ENCODE assay signal across 1 fruit fly cellular context in genomic region chr2L:11271622-11272282, dm6.
TF ChIP-seq lines count a peak whose summit lies in the region.

No protein-coding gene starts in this region.

TF ChIP-seq in whole organism, embryonic, 481 proteins besides CTCF, POLR2A, EP300 and RAD21 (continued from another document):
- TF ChIP-seq vnd (GFP tag; IDR thresholded peaks at IDR 0.05; lab: Robert Waterston, UW; ENCODE audit: partially characterized antibody): no peak
- TF ChIP-seq caup (GFP tag; optimal IDR thresholded peaks at IDR 0.05; lab: Kevin White, UChicago; ENCODE audit: severe bottlenecking): peak; percentile 51
- TF ChIP-seq B-H2 (GFP tag; optimal IDR thresholded peaks at IDR 0.05; lab: Kevin White, UChicago): peak; percentile 38
- TF ChIP-seq CG17385 (GFP tag; optimal IDR thresholded peaks at IDR 0.05; lab: Kevin White, UChicago): peak; percentile 11
- TF ChIP-seq CG18476 (GFP tag; optimal IDR thresholded peaks at IDR 0.05; lab: Kevin White, UChicago): no peak
- TF ChIP-seq D19B (GFP tag; optimal IDR thresholded peaks at IDR 0.05; lab: Kevin White, UChicago): no peak
- no peak for TF ChIP-seq Oli (tag; optimal IDR thresholded peaks at IDR 0.05; lab: Kevin White, UChicago)
- TF ChIP-seq zfh2 (GFP tag; optimal IDR thresholded peaks at IDR 0.05; lab: Kevin White, UChicago): no peak
- no peak for TF ChIP-seq eve (GFP tag; optimal IDR thresholded peaks at IDR 0.05; lab: Kevin White, UChicago)
- no peak for TF ChIP-seq chm (GFP tag; IDR thresholded peaks at IDR 0.05; lab: Robert Waterston, UW)
- TF ChIP-seq CG12155 (GFP tag; optimal IDR thresholded peaks at IDR 0.05; lab: Kevin White, UChicago): no peak
- no peak for TF ChIP-seq Kr (GFP tag; optimal IDR thresholded peaks at IDR 0.05; lab: Kevin White, UChicago)
- no peak for TF ChIP-seq CG10462 (GFP tag; optimal IDR thresholded peaks at IDR 0.05; lab: Kevin White, UChicago)
- TF ChIP-seq PHDP (tag; optimal IDR thresholded peaks at IDR 0.05; lab: Kevin White, UChicago): no peak
- peak; percentile 57; the same call in 1 of the 2 replicates for TF ChIP-seq CG32532 (GFP tag; IDR thresholded peaks at IDR 0.05; lab: Robert Waterston, UW)
- TF ChIP-seq CG14441 (GFP tag; IDR thresholded peaks at IDR 0.05; lab: Robert Waterston, UW): no peak
- TF ChIP-seq CG8944 (GFP tag; optimal IDR thresholded peaks at IDR 0.05; lab: Kevin White, UChicago): no peak
- peak; percentile 38; the same call in 1 of the 2 replicates for TF ChIP-seq CG9932 (GFP tag; IDR thresholded peaks at IDR 0.05; lab: Robert Waterston, UW)
- no peak for TF ChIP-seq Ptx1 (GFP tag; IDR thresholded peaks at IDR 0.05; lab: Robert Waterston, UW)
- TF ChIP-seq CG8388 (GFP tag; optimal IDR thresholded peaks at IDR 0.05; lab: Kevin White, UChicago): no peak
- no peak for TF ChIP-seq cg (GFP tag; optimal IDR thresholded peaks at IDR 0.05; lab: Kevin White, UChicago)
- no peak for TF ChIP-seq chif (GFP tag; optimal IDR thresholded peaks at IDR 0.05; lab: Kevin White, UChicago)
- TF ChIP-seq gro (GFP tag; optimal IDR thresholded peaks at IDR 0.05; lab: Kevin White, UChicago): peak; percentile 38
- TF ChIP-seq dati (GFP tag; IDR thresholded peaks at IDR 0.05; lab: Robert Waterston, UW): no peak
- TF ChIP-seq onecut (GFP tag; IDR thresholded peaks at IDR 0.05; lab: Robert Waterston, UW): no peak
- TF ChIP-seq z (GFP tag; IDR thresholded peaks at IDR 0.05; lab: Robert Waterston, UW): 0 out of 3 replicates have a peak, but pooled peaks have one; percentile 47
- no peak for TF ChIP-seq CG8924 (tag; optimal IDR thresholded peaks at IDR 0.05; lab: Kevin White, UChicago)
- peak; percentile 64 for TF ChIP-seq CG13894 (tag; optimal IDR thresholded peaks at IDR 0.05; lab: Kevin White, UChicago)
- no peak for TF ChIP-seq ind (GFP tag; optimal IDR thresholded peaks at IDR 0.05; lab: Kevin White, UChicago)
- TF ChIP-seq sisA (GFP tag; IDR thresholded peaks at IDR 0.05; lab: Robert Waterston, UW): no peak
- TF ChIP-seq wor (GFP tag; IDR thresholded peaks at IDR 0.05; lab: Robert Waterston, UW): no peak
- TF ChIP-seq CG10654 (GFP tag; optimal IDR thresholded peaks at IDR 0.05; lab: Kevin White, UChicago): no peak
- peak; percentile 88 for TF ChIP-seq rib (GFP tag; IDR thresholded peaks at IDR 0.05; lab: Robert Waterston, UW)
- TF ChIP-seq CG12219 (GFP tag; optimal IDR thresholded peaks at IDR 0.05; lab: Kevin White, UChicago): no peak
- peak; percentile 55; the same call in 1 of the 3 replicates for TF ChIP-seq Dbx (GFP tag; IDR thresholded peaks at IDR 0.05; lab: Robert Waterston, UW)
- TF ChIP-seq crol (GFP tag; IDR thresholded peaks at IDR 0.05; lab: Robert Waterston, UW): peak; percentile 85
- no peak for TF ChIP-seq CG3847 (GFP tag; IDR thresholded peaks at IDR 0.05; lab: Robert Waterston, UW)
- TF ChIP-seq CG10979 (tag; optimal IDR thresholded peaks at IDR 0.05; lab: Kevin White, UChicago): no peak
- TF ChIP-seq CG30431 (GFP tag; optimal IDR thresholded peaks at IDR 0.05; lab: Kevin White, UChicago): no peak
- peak; percentile 82 for TF ChIP-seq exex (tag; optimal IDR thresholded peaks at IDR 0.05; lab: Kevin White, UChicago)
- TF ChIP-seq sens-2 (GFP tag; IDR thresholded peaks at IDR 0.05; lab: Robert Waterston, UW): no peak
- TF ChIP-seq CG15514 (GFP tag; optimal IDR thresholded peaks at IDR 0.05; lab: Kevin White, UChicago): peak; percentile 82
- no peak for TF ChIP-seq dmrt99B (tag; optimal IDR thresholded peaks at IDR 0.05; lab: Kevin White, UChicago)
- TF ChIP-seq fd102C (GFP tag; optimal IDR thresholded peaks at IDR 0.05; lab: Kevin White, UChicago): no peak
- TF ChIP-seq zen (tag; optimal IDR thresholded peaks at IDR 0.05; lab: Kevin White, UChicago): no peak
- TF ChIP-seq vvl (GFP tag; IDR thresholded peaks at IDR 0.05; lab: Robert Waterston, UW): peak; percentile 61; the same call in 1 of the 2 replicates
- TF ChIP-seq CG17361 (GFP tag; IDR thresholded peaks at IDR 0.05; lab: Robert Waterston, UW): no peak
- no peak for TF ChIP-seq peb (GFP tag; IDR thresholded peaks at IDR 0.05; lab: Robert Waterston, UW)
- no peak for TF ChIP-seq tgo (GFP tag; IDR thresholded peaks at IDR 0.05; lab: Robert Waterston, UW)
- TF ChIP-seq bsh (GFP tag; optimal IDR thresholded peaks at IDR 0.05; lab: Kevin White, UChicago): no peak
- no peak for TF ChIP-seq Neu2 (GFP tag; optimal IDR thresholded peaks at IDR 0.05; lab: Kevin White, UChicago; ENCODE audit: borderline replicate concordance)
- TF ChIP-seq CG2199 (GFP tag; IDR thresholded peaks at IDR 0.05; lab: Robert Waterston, UW): no peak
- TF ChIP-seq Med (GFP tag; lab: Kevin White, UChicago): peak; percentile 85
- no peak for TF ChIP-seq Lhr (GFP tag; optimal IDR thresholded peaks at IDR 0.05; lab: Kevin White, UChicago)
- TF ChIP-seq MESR4 (GFP tag; optimal IDR thresholded peaks at IDR 0.05; lab: Kevin White, UChicago): no peak
- peak; percentile 96 for TF ChIP-seq cwo (GFP tag; optimal IDR thresholded peaks at IDR 0.05; lab: Kevin White, UChicago)
- no peak for TF ChIP-seq CG7839 (tag; optimal IDR thresholded peaks at IDR 0.05; lab: Kevin White, UChicago)
- no peak for TF ChIP-seq CG4617 (GFP tag; optimal IDR thresholded peaks at IDR 0.05; lab: Kevin White, UChicago; ENCODE audit: borderline replicate concordance)
- no peak for TF ChIP-seq CG14860 (GFP tag; IDR thresholded peaks at IDR 0.05; lab: Robert Waterston, UW; ENCODE audit: partially characterized antibody)
- no peak for TF ChIP-seq Abd-B (GFP tag; optimal IDR thresholded peaks at IDR 0.05; lab: Kevin White, UChicago)
- TF ChIP-seq Scr (GFP tag; IDR thresholded peaks at IDR 0.05; lab: Robert Waterston, UW; ENCODE audit: partially characterized antibody): no peak; the same call in 1 of the 2 replicates
- no peak for TF ChIP-seq fd96Cb (tag; optimal IDR thresholded peaks at IDR 0.05; lab: Kevin White, UChicago)
- no peak for TF ChIP-seq scrt (GFP tag; optimal IDR thresholded peaks at IDR 0.05; lab: Kevin White, UChicago)
- TF ChIP-seq BtbVII (GFP tag; optimal IDR thresholded peaks at IDR 0.05; lab: Kevin White, UChicago): peak; percentile 86
- peak; percentile 43; the same call in 1 of the 2 replicates for TF ChIP-seq CG14014 (GFP tag; IDR thresholded peaks at IDR 0.05; lab: Robert Waterston, UW)
- no peak for TF ChIP-seq ems (GFP tag; optimal IDR thresholded peaks at IDR 0.05; lab: Kevin White, UChicago)
- TF ChIP-seq CG14965 (GFP tag; optimal IDR thresholded peaks at IDR 0.05; lab: Kevin White, UChicago; ENCODE audit: borderline replicate concordance): no peak
- TF ChIP-seq CG6272 (GFP tag; IDR thresholded peaks at IDR 0.05; lab: Robert Waterston, UW): no peak
- TF ChIP-seq sens (GFP tag; lab: Kevin White, UChicago): peak; percentile 43
- TF ChIP-seq pb (GFP tag; optimal IDR thresholded peaks at IDR 0.05; lab: Kevin White, UChicago): peak; percentile 18
- TF ChIP-seq twi (tag; optimal IDR thresholded peaks at IDR 0.05; lab: Kevin White, UChicago): no peak
- TF ChIP-seq ranshi (GFP tag; IDR thresholded peaks at IDR 0.05; lab: Robert Waterston, UW): 0 out of 2 replicates have a peak, but pooled peaks have one; percentile 13
- no peak for TF ChIP-seq CG10321 (GFP tag; IDR thresholded peaks at IDR 0.05; lab: Robert Waterston, UW)
- TF ChIP-seq gce (GFP tag; IDR thresholded peaks at IDR 0.05; lab: Robert Waterston, UW): 0 out of 3 replicates have a peak, but pooled peaks have one; percentile 34
- TF ChIP-seq crp (GFP tag; optimal IDR thresholded peaks at IDR 0.05; lab: Kevin White, UChicago): no peak
- TF ChIP-seq CG5953 (GFP tag; IDR thresholded peaks at IDR 0.05; lab: Robert Waterston, UW): no peak
- TF ChIP-seq CG10209 (GFP tag; optimal IDR thresholded peaks at IDR 0.05; lab: Kevin White, UChicago): no peak
- TF ChIP-seq stc (GFP tag; IDR thresholded peaks at IDR 0.05; lab: Robert Waterston, UW): 0 out of 2 replicates have a peak, but pooled peaks have one; percentile 33
- TF ChIP-seq lab (GFP tag; optimal IDR thresholded peaks at IDR 0.05; lab: Kevin White, UChicago): peak; percentile 77
- TF ChIP-seq cas (GFP tag; IDR thresholded peaks at IDR 0.05; lab: Robert Waterston, UW): no peak
- no peak for TF ChIP-seq cato (GFP tag; optimal IDR thresholded peaks at IDR 0.05; lab: Kevin White, UChicago; ENCODE audit: borderline replicate concordance)
- no peak for TF ChIP-seq Gsc (GFP tag; IDR thresholded peaks at IDR 0.05; lab: Robert Waterston, UW)
- no peak for TF ChIP-seq Ada2b (GFP tag; IDR thresholded peaks at IDR 0.05; lab: Robert Waterston, UW)
- TF ChIP-seq CG3163 (GFP tag; optimal IDR thresholded peaks at IDR 0.05; lab: Kevin White, UChicago): peak; percentile 72
- no peak for TF ChIP-seq CG32767 (GFP tag; IDR thresholded peaks at IDR 0.05; lab: Robert Waterston, UW)
- TF ChIP-seq CG6689 (GFP tag; IDR thresholded peaks at IDR 0.05; lab: Robert Waterston, UW): peak; percentile 77
- no peak for TF ChIP-seq Vsx1 (GFP tag; optimal IDR thresholded peaks at IDR 0.05; lab: Kevin White, UChicago)
- TF ChIP-seq Atf3 (GFP tag; optimal IDR thresholded peaks at IDR 0.05; lab: Kevin White, UChicago): peak; percentile 42
- TF ChIP-seq az2 (GFP tag; optimal IDR thresholded peaks at IDR 0.05; lab: Kevin White, UChicago): no peak
- no peak for TF ChIP-seq gcm2 (GFP tag; optimal IDR thresholded peaks at IDR 0.05; lab: Kevin White, UChicago)
- TF ChIP-seq Fer3 (tag; optimal IDR thresholded peaks at IDR 0.05; lab: Kevin White, UChicago): no peak
- TF ChIP-seq ttk (GFP tag; IDR thresholded peaks at IDR 0.05; lab: Robert Waterston, UW): no peak
- TF ChIP-seq Hmx (GFP tag; optimal IDR thresholded peaks at IDR 0.05; lab: Kevin White, UChicago): no peak
- no peak for TF ChIP-seq NC2β (GFP tag; optimal IDR thresholded peaks at IDR 0.05; lab: Kevin White, UChicago)
- no peak for TF ChIP-seq CG3726 (GFP tag; IDR thresholded peaks at IDR 0.05; lab: Robert Waterston, UW)
- TF ChIP-seq sc (optimal IDR thresholded peaks at IDR 0.05; lab: Kevin White, UChicago): no peak
- no peak for TF ChIP-seq sc (GFP tag; optimal IDR thresholded peaks at IDR 0.05; lab: Kevin White, UChicago)
- TF ChIP-seq MBD-R2 (GFP tag; IDR thresholded peaks at IDR 0.05; lab: Robert Waterston, UW): no peak; the same call in 1 of the 2 replicates
- TF ChIP-seq CG11560 (tag; IDR thresholded peaks at IDR 0.05; lab: Robert Waterston, UW): no peak
- TF ChIP-seq bcd (GFP tag; optimal IDR thresholded peaks at IDR 0.05; lab: Kevin White, UChicago): no peak
- no peak for TF ChIP-seq Nf-YB (GFP tag; optimal IDR thresholded peaks at IDR 0.05; lab: Kevin White, UChicago)
- no peak for TF ChIP-seq chn (GFP tag; optimal IDR thresholded peaks at IDR 0.05; lab: Kevin White, UChicago)
- TF ChIP-seq H2.0 (GFP tag; IDR thresholded peaks at IDR 0.05; lab: Robert Waterston, UW): no peak
- TF ChIP-seq wek (GFP tag; optimal IDR thresholded peaks at IDR 0.05; lab: Kevin White, UChicago): no peak
- no peak for TF ChIP-seq jumu (GFP tag; optimal IDR thresholded peaks at IDR 0.05; lab: Kevin White, UChicago)
- no peak for TF ChIP-seq YL-1 (GFP tag; optimal IDR thresholded peaks at IDR 0.05; lab: Kevin White, UChicago)
- no peak for TF ChIP-seq Aef1 (GFP tag; IDR thresholded peaks at IDR 0.05; lab: Robert Waterston, UW)
- TF ChIP-seq CG7786 (GFP tag; optimal IDR thresholded peaks at IDR 0.05; lab: Kevin White, UChicago): no peak
- no peak for TF ChIP-seq her (GFP tag; optimal IDR thresholded peaks at IDR 0.05; lab: Kevin White, UChicago)
- no peak for TF ChIP-seq CG31388 (GFP tag; optimal IDR thresholded peaks at IDR 0.05; lab: Kevin White, UChicago)
- no peak for TF ChIP-seq lbe (GFP tag; optimal IDR thresholded peaks at IDR 0.05; lab: Kevin White, UChicago)
- TF ChIP-seq zen2 (GFP tag; IDR thresholded peaks at IDR 0.05; lab: Robert Waterston, UW; ENCODE audit: partially characterized antibody): no peak
- no peak for TF ChIP-seq HLH54F (GFP tag; optimal IDR thresholded peaks at IDR 0.05; lab: Kevin White, UChicago)
- no peak for TF ChIP-seq CG12299 (tag; optimal IDR thresholded peaks at IDR 0.05; lab: Kevin White, UChicago)
- TF ChIP-seq E2f2 (GFP tag; IDR thresholded peaks at IDR 0.05; lab: Robert Waterston, UW): peak; percentile 86
- TF ChIP-seq Antp (GFP tag; optimal IDR thresholded peaks at IDR 0.05; lab: Kevin White, UChicago): no peak
- TF ChIP-seq unpg (GFP tag; optimal IDR thresholded peaks at IDR 0.05; lab: Kevin White, UChicago): no peak
- no peak for TF ChIP-seq CG4854 (GFP tag; optimal IDR thresholded peaks at IDR 0.05; lab: Kevin White, UChicago)
- TF ChIP-seq CG1024 (GFP tag; IDR thresholded peaks at IDR 0.05; lab: Robert Waterston, UW): no peak
- TF ChIP-seq CG4360 (GFP tag; IDR thresholded peaks at IDR 0.05; lab: Robert Waterston, UW): no peak
- TF ChIP-seq CG2678 (tag; optimal IDR thresholded peaks at IDR 0.05; lab: Kevin White, UChicago): no peak
- no peak for TF ChIP-seq psq (GFP tag; optimal IDR thresholded peaks at IDR 0.05; lab: Kevin White, UChicago)
- TF ChIP-seq nom (GFP tag; optimal IDR thresholded peaks at IDR 0.05; lab: Kevin White, UChicago): peak; percentile 49
- no peak for TF ChIP-seq nerfin-1 (tag; optimal IDR thresholded peaks at IDR 0.05; lab: Kevin White, UChicago)
- no peak for TF ChIP-seq CG16813 (GFP tag; IDR thresholded peaks at IDR 0.05; lab: Robert Waterston, UW; ENCODE audit: partially characterized antibody)
- TF ChIP-seq vfl (GFP tag; optimal IDR thresholded peaks at IDR 0.05; lab: Kevin White, UChicago): no peak
- no peak for TF ChIP-seq CG10147 (GFP tag; optimal IDR thresholded peaks at IDR 0.05; lab: Kevin White, UChicago)
- TF ChIP-seq crc (GFP tag; optimal IDR thresholded peaks at IDR 0.05; lab: Kevin White, UChicago): no peak
- no peak for TF ChIP-seq pan (optimal IDR thresholded peaks at IDR 0.05; lab: Kevin White, UChicago)
- no peak for TF ChIP-seq pan (GFP tag; optimal IDR thresholded peaks at IDR 0.05 in 1 of 2, IDR thresholded peaks at IDR 0.05 in 1 of 2)
- TF ChIP-seq tap (tag; optimal IDR thresholded peaks at IDR 0.05; lab: Kevin White, UChicago): no peak
- TF ChIP-seq fd64A (GFP tag; optimal IDR thresholded peaks at IDR 0.05; lab: Kevin White, UChicago): no peak
- no peak for TF ChIP-seq ham (GFP tag; IDR thresholded peaks at IDR 0.05; lab: Robert Waterston, UW)
- TF ChIP-seq CG8290 (GFP tag; optimal IDR thresholded peaks at IDR 0.05; lab: Kevin White, UChicago): no peak
- peak in 1 of 2 experiments; percentile 49 for TF ChIP-seq CG8290 (tag; optimal IDR thresholded peaks at IDR 0.05; lab: Kevin White, UChicago)
- TF ChIP-seq CG4328 (GFP tag; optimal IDR thresholded peaks at IDR 0.05; lab: Kevin White, UChicago): no peak
- TF ChIP-seq zfh1 (GFP tag; IDR thresholded peaks at IDR 0.05; lab: Robert Waterston, UW): no peak
